Fruit fly (Drosophila melanogaster) whole organism, adult: ENCODE data around the gene spn-B.

Experiments used
- CG11617 ChIP-seq: fragments of 200-800 bp; sonication (Bioruptor generic); optimal IDR thresholded peaks from 2 replicates; lab custom pipeline; 2017; ENCODE audit warnings: mild to moderate bottlenecking, missing biosample characterization, missing genetic modification reagents, missing genetic modification characterization
- CG12768 ChIP-seq: fragments of 200-800 bp; sonication (Bioruptor generic); optimal IDR thresholded peaks from 2 replicates; lab custom pipeline; 2017; ENCODE audit warnings: missing biosample characterization, missing genetic modification characterization, mild to moderate bottlenecking, moderate library complexity, missing genetic modification reagents
- CG14711 ChIP-seq: fragments of 200-800 bp; sonication (Bioruptor generic); optimal IDR thresholded peaks from 2 replicates; lab custom pipeline; 2018; ENCODE audit warnings: missing biosample characterization, mild to moderate bottlenecking, missing genetic modification characterization, moderate library complexity
- CG1620 ChIP-seq: fragments of 200-800 bp; sonication (Bioruptor generic); optimal IDR thresholded peaks from 2 replicates; lab custom pipeline; 2016; ENCODE audit warnings: missing biosample characterization, missing genetic modification characterization
- CG33017 ChIP-seq: fragments of 200-800 bp; sonication (Bioruptor generic); optimal IDR thresholded peaks from 2 replicates; lab custom pipeline; 2018; ENCODE audit warnings: missing biosample characterization, mild to moderate bottlenecking, missing genetic modification characterization, moderate library complexity
- CG5204 ChIP-seq: fragments of 200-800 bp; sonication (Bioruptor generic); optimal IDR thresholded peaks from 2 replicates; lab custom pipeline; 2016; ENCODE audit warnings: missing biosample characterization, missing genetic modification characterization
- CG7045 ChIP-seq: fragments of 200-800 bp; sonication (Bioruptor generic); optimal IDR thresholded peaks from 2 replicates; lab custom pipeline; 2017; ENCODE audit warnings: missing biosample characterization, mild to moderate bottlenecking, missing genetic modification characterization
- CG7101 ChIP-seq: fragments of 200-800 bp; sonication (Bioruptor generic); optimal IDR thresholded peaks from 2 replicates; lab custom pipeline; 2018; ENCODE audit warnings: missing biosample characterization, mild to moderate bottlenecking, missing genetic modification characterization, moderate library complexity
- Clk ChIP-seq: fragments of 200-800 bp; sonication (Bioruptor generic); optimal IDR thresholded peaks from 2 replicates; lab custom pipeline; 2017; ENCODE audit warnings: missing biosample characterization, missing genetic modification characterization
- Crg-1 ChIP-seq: fragments of 200-800 bp; sonication (Bioruptor generic); optimal IDR thresholded peaks from 2 replicates; lab custom pipeline; 2016; ENCODE audit warnings: missing biosample characterization, missing genetic modification characterization
- Hr96 ChIP-seq: fragments of 200-800 bp; sonication (Bioruptor generic); optimal IDR thresholded peaks from 2 replicates; lab custom pipeline; 2016; ENCODE audit warnings: missing biosample characterization, missing genetic modification characterization
- Mnt ChIP-seq: fragments of 200-800 bp; sonication (Bioruptor generic); optimal IDR thresholded peaks from 2 replicates; lab custom pipeline; 2016; ENCODE audit warnings: missing biosample characterization, mild to moderate bottlenecking, missing genetic modification characterization
- bab1 ChIP-seq: fragments of 200-800 bp; sonication (Bioruptor generic); optimal IDR thresholded peaks from 3 replicates; lab custom pipeline; 2019; ENCODE audit warnings: missing biosample characterization, mild to moderate bottlenecking, missing genetic modification characterization, moderate library complexity
- cic ChIP-seq: fragments of 200-800 bp; sonication (Bioruptor generic); optimal IDR thresholded peaks from 2 replicates; lab custom pipeline; 2017; ENCODE audit warnings: missing biosample characterization, mild to moderate bottlenecking, missing genetic modification characterization, moderate library complexity
- cnc ChIP-seq, 2 experiments: fragments of >200 bp; optimal IDR thresholded peaks; 2 replicates each; lab custom pipeline; 2017
- kay ChIP-seq: fragments of 200-800 bp; sonication (Bioruptor generic); peaks from one replicate; lab custom pipeline; 2016; ENCODE audit warnings: missing biosample characterization, missing genetic modification characterization, borderline replicate concordance
- ovo ChIP-seq: fragments of 200-800 bp; sonication (Bioruptor generic); optimal IDR thresholded peaks from 2 replicates; lab custom pipeline; 2016; ENCODE audit warnings: missing biosample characterization, missing genetic modification characterization
- pad ChIP-seq: fragments of 200-800 bp; sonication (Bioruptor generic); optimal IDR thresholded peaks from 3 replicates; lab custom pipeline; 2017; ENCODE audit warnings: missing biosample characterization, missing genetic modification characterization, mild to moderate bottlenecking, moderate library complexity, missing genetic modification reagents
- tj ChIP-seq: fragments of 200-800 bp; sonication (Bioruptor generic); optimal IDR thresholded peaks from 3 replicates; lab custom pipeline; 2017; ENCODE audit warnings: missing biosample characterization, mild to moderate bottlenecking, missing genetic modification characterization, moderate library complexity
- toe ChIP-seq: fragments of 200-800 bp; sonication (Bioruptor generic); optimal IDR thresholded peaks from 2 replicates; lab custom pipeline; 2016; ENCODE audit warnings: missing biosample characterization, missing genetic modification characterization

The spn-B gene

dm6 chr3R:14283042-14283626 lies 44.7 kb upstream of the spn-B start:
- TF ChIP-seq pad (GFP tag; lab: Kevin White, UChicago): peak; percentile 92
- peak; percentile 75 for TF ChIP-seq cic
- TF ChIP-seq bab1 (GFP tag; lab: Kevin White, UChicago): no peak
- peak; percentile 53 for TF ChIP-seq ovo (GFP tag; lab: Kevin White, UChicago)
- peak; percentile 94 for TF ChIP-seq kay (GFP tag; lab: Kevin White, UChicago)
- no peak for TF ChIP-seq Mnt (GFP tag; lab: Kevin White, UChicago)
- TF ChIP-seq CG7045 (GFP tag; lab: Kevin White, UChicago): no peak
- no peak for TF ChIP-seq Hr96
- no peak for TF ChIP-seq CG12768
- peak; percentile 36 for TF ChIP-seq CG1620

- TF ChIP-seq CG1620 (peak; percentile 41), cic (peak; percentile 71), CG5204 (GFP tag; lab: Kevin White, UChicago) (peak; percentile 93), Mnt (GFP tag; lab: Kevin White, UChicago) (peak; percentile 57), CG14711 (tag; lab: Kevin White, UChicago) (peak; percentile 92), pad (GFP tag; lab: Kevin White, UChicago) (peak; percentile 72), CG7101 (tag; lab: Kevin White, UChicago) (peak; percentile 95), Clk (peak; percentile 89), CG33017 (tag; lab: Kevin White, UChicago) (peak; percentile 95), ovo (GFP tag; lab: Kevin White, UChicago) (peak; percentile 32), toe (GFP tag; lab: Kevin White, UChicago) (peak; percentile 71), kay (GFP tag; lab: Kevin White, UChicago) (no peak), CG7045 (GFP tag; lab: Kevin White, UChicago) (peak; percentile 94), bab1 (GFP tag; lab: Kevin White, UChicago) (peak; percentile 74), Hr96 (peak; percentile 60), CG11617 (GFP tag; lab: Kevin White, UChicago) (peak; percentile 88), Crg-1 (GFP tag; lab: Kevin White, UChicago) (peak; percentile 66), cnc (optimal IDR thresholded peaks at IDR 0.05; lab: Kevin White, UChicago) (no peak), CG12768 (peak; percentile 91), tj (GFP tag; lab: Kevin White, UChicago) (peak; percentile 67)
Observed at dm6 chr3R:14283754-14284421, 44.0 kb upstream of the spn-B start.

dm6 chr3R:14284422-14284760 lies 43.5 kb upstream of the spn-B start:
- TF ChIP-seq cic (no peak), cnc (optimal IDR thresholded peaks at IDR 0.05; lab: Kevin White, UChicago) (no peak), Crg-1 (GFP tag; lab: Kevin White, UChicago) (no peak), kay (GFP tag; lab: Kevin White, UChicago) (no peak), toe (GFP tag; lab: Kevin White, UChicago) (no peak), CG7101 (tag; lab: Kevin White, UChicago) (peak; percentile 17), Hr96 (peak; percentile 12), bab1 (GFP tag; lab: Kevin White, UChicago) (no peak), CG5204 (GFP tag; lab: Kevin White, UChicago) (no peak), pad (GFP tag; lab: Kevin White, UChicago) (no peak), tj (GFP tag; lab: Kevin White, UChicago) (no peak), CG1620 (no peak), ovo (GFP tag; lab: Kevin White, UChicago) (no peak), CG11617 (GFP tag; lab: Kevin White, UChicago) (no peak), Clk (no peak), CG7045 (GFP tag; lab: Kevin White, UChicago) (no peak), CG33017 (tag; lab: Kevin White, UChicago) (peak; percentile 1), CG14711 (tag; lab: Kevin White, UChicago) (no peak), CG12768 (no peak), Mnt (GFP tag; lab: Kevin White, UChicago) (no peak)

- TF ChIP-seq CG12768: no peak
- TF ChIP-seq CG1620: no peak
- TF ChIP-seq cic: peak; percentile 76
- peak; percentile 37 for TF ChIP-seq Mnt (GFP tag; lab: Kevin White, UChicago)
- TF ChIP-seq CG7045 (GFP tag; lab: Kevin White, UChicago): peak; percentile 39
- peak; percentile 1 for TF ChIP-seq pad (GFP tag; lab: Kevin White, UChicago)
- TF ChIP-seq CG7101 (tag; lab: Kevin White, UChicago): peak; percentile 9
- TF ChIP-seq ovo (GFP tag; lab: Kevin White, UChicago): peak; percentile 96
- peak; percentile 58 for TF ChIP-seq CG5204 (GFP tag; lab: Kevin White, UChicago)
- TF ChIP-seq kay (GFP tag; lab: Kevin White, UChicago): peak; percentile 96
- peak; percentile 5 for TF ChIP-seq CG14711 (tag; lab: Kevin White, UChicago)
- no peak for TF ChIP-seq bab1 (GFP tag; lab: Kevin White, UChicago)
Observed at dm6 chr3R:14285059-14285953, 42.5 kb upstream of the spn-B start.
